Fruit fly (Drosophila melanogaster): ENCODE data around the gene Scsalpha2.

The Scsalpha2 gene

DNA sequence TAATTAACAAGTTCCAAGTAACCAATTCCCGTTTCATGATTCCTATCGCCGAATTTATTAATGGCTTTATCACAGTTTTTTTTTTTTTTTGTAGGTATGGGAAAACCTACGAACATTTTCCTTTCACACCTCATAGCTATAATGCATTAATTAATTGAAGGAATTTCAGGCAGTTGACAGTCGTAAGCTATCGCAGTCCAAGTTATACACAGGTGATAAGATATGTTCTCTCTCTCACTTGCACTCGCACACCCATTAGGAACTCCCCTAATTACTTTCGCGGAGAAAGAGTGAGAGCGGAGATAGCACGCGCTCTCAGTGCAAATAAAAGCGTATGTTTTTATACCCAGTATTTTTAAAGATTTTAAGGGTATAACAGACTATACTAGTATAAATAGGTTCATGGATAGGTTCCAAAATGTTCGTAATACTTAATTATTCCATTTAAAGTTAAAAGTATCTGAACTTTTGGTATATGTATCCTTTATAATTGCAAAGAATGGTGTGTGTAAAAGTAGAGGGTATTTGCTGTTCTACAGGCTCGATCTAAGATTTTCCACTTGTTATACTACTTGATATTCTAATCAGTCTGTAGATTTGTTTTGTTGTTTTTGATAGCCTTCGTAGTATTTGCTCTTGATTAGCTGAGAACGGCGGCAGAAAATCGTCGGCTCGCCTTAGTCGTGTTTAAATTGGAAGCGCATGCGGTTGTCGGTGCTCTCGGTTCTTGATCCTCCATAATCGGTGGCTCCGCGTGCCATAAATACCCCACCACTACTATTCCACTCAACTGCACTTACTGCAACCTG lies 2.3 kb downstream of the Scsalpha2 start, which contains the start of gene Dys (continued):
- TF ChIP-seq CG17328 (GFP tag; IDR thresholded peaks at IDR 0.05) (peak; percentile 82; the same call in 1 of the 2 replicates), CG6683 (GFP tag; optimal IDR thresholded peaks at IDR 0.05) (peak; percentile 73), CG4707 (GFP tag; optimal IDR thresholded peaks at IDR 0.05) (peak; percentile 44), tgo (GFP tag; IDR thresholded peaks at IDR 0.05) (peak; percentile 87), peb (GFP tag; IDR thresholded peaks at IDR 0.05) (peak; percentile 68; the same call in 1 of the 2 replicates), CG15011 (GFP tag; optimal IDR thresholded peaks at IDR 0.05) (peak; percentile 75), Dip2 (GFP tag; IDR thresholded peaks at IDR 0.05) (no peak), CG8359 (GFP tag; optimal IDR thresholded peaks at IDR 0.05; ENCODE audit: borderline replicate concordance) (peak; percentile 75), ab (GFP tag; optimal IDR thresholded peaks at IDR 0.05) (peak; percentile 58), row (GFP tag; IDR thresholded peaks at IDR 0.05) (peak; percentile 95), Vsx1 (GFP tag; optimal IDR thresholded peaks at IDR 0.05) (peak; percentile 77), wdn (GFP tag; IDR thresholded peaks at IDR 0.05) (peak; percentile 87), CG2120 (GFP tag; optimal IDR thresholded peaks at IDR 0.05) (peak; percentile 97), CG33213 (GFP tag; optimal IDR thresholded peaks at IDR 0.05) (peak; percentile 43), fd102C (GFP tag; optimal IDR thresholded peaks at IDR 0.05) (no peak), hth (optimal IDR thresholded peaks at IDR 0.05) (no peak), scrt (GFP tag; optimal IDR thresholded peaks at IDR 0.05) (peak; percentile 80), kah (GFP tag; optimal IDR thresholded peaks at IDR 0.05) (peak; percentile 56), zfh2 (GFP tag; optimal IDR thresholded peaks at IDR 0.05) (peak; percentile 73), Dref (GFP tag; IDR thresholded peaks at IDR 0.05) (no peak), CG5180 (GFP tag; optimal IDR thresholded peaks at IDR 0.05) (peak; percentile 63), yki (optimal IDR thresholded peaks at IDR 0.05) (no peak), CG4328 (GFP tag; optimal IDR thresholded peaks at IDR 0.05) (no peak), B-H2 (GFP tag; optimal IDR thresholded peaks at IDR 0.05) (peak; percentile 3), nom (GFP tag; optimal IDR thresholded peaks at IDR 0.05) (no peak), CG8388 (GFP tag; optimal IDR thresholded peaks at IDR 0.05) (peak; percentile 83), fu2 (GFP tag; optimal IDR thresholded peaks at IDR 0.05) (peak; percentile 75), Oli (tag; optimal IDR thresholded peaks at IDR 0.05) (peak; percentile 90), CG2875 (GFP tag; optimal IDR thresholded peaks at IDR 0.05) (peak; percentile 71), ewg (GFP tag; optimal IDR thresholded peaks at IDR 0.05) (peak; percentile 72), CG10959 (GFP tag; IDR thresholded peaks at IDR 0.05) (peak; percentile 74), CG3838 (GFP tag; optimal IDR thresholded peaks at IDR 0.05) (peak; percentile 35), cg (GFP tag; optimal IDR thresholded peaks at IDR 0.05) (no peak), CG8924 (tag; optimal IDR thresholded peaks at IDR 0.05) (peak; percentile 92), Lhr (GFP tag; optimal IDR thresholded peaks at IDR 0.05) (peak; percentile 32), CG7987 (GFP tag; optimal IDR thresholded peaks at IDR 0.05) (no peak), CG12236 (GFP tag; optimal IDR thresholded peaks at IDR 0.05) (peak; percentile 74), CG12769 (tag; optimal IDR thresholded peaks at IDR 0.05) (peak; percentile 92), Hmx (GFP tag; optimal IDR thresholded peaks at IDR 0.05) (peak; percentile 75), CG3281 (GFP tag; optimal IDR thresholded peaks at IDR 0.05) (peak; percentile 87), CG10209 (GFP tag; optimal IDR thresholded peaks at IDR 0.05) (peak; percentile 89), CG1024 (GFP tag; IDR thresholded peaks at IDR 0.05) (no peak; the same call in 1 of the 2 replicates), ems (GFP tag; optimal IDR thresholded peaks at IDR 0.05) (peak; percentile 83), crp (GFP tag; optimal IDR thresholded peaks at IDR 0.05) (peak in 1 of 2 experiments; percentile 41), Awh (GFP tag; IDR thresholded peaks at IDR 0.05) (peak; percentile 72; the same call in 1 of the 2 replicates), Usf (GFP tag; optimal IDR thresholded peaks at IDR 0.05) (peak; percentile 81), Dek (tag; optimal IDR thresholded peaks at IDR 0.05) (peak; percentile 85), CG10543 (GFP tag; optimal IDR thresholded peaks at IDR 0.05) (no peak)

All from whole organism, embryonic.